Worm (Caenorhabditis elegans): ENCODE results near the gene R10D12.1.

DNA sequence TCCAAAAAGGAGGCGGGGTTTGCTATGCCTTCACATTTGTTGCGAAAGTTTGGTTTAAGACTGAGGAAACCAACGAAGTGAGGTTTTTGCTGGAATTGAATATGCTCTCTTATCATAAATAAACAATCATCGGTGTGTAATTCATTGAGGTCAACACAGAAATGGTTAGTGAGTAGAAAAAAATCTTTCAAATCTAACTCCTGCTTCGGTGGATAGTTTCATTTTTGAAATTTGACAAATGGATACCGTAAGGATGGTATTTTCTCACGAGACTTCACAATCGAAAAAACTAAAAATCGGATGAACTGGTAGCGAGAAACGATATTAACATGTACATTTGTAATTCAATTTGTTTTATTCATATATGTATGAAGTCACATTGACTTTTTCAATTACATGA lies 46.4 kb upstream of the R10D12.1 start, which contains the start of gene eol-1:
- TF ChIP-seq W03F9.2 (tag; optimal IDR thresholded peaks at IDR 0.05) (no peak), him-1 (tag; optimal IDR thresholded peaks at IDR 0.05) (no peak), dao-5 (tag; optimal IDR thresholded peaks at IDR 0.05) (no peak)

All from whole organism, L4/young adult.